Fruit fly (Drosophila melanogaster) whole organism, embryonic: ENCODE measurements around the gene CG9986.
A peak's percentile ranks its signal among the peaks of the same experiment; 100 is the strongest.

ENCODE experiments used
- CG10267 ChIP-seq: fragments of 200-800 bp; sonication (Bioruptor generic); optimal IDR thresholded peaks from 2 replicates; lab custom pipeline; 2018; ENCODE audit warnings: missing biosample characterization, mild to moderate bottlenecking, missing genetic modification characterization, moderate library complexity
- CG17385 ChIP-seq: fragments of 200-800 bp; sonication (Bioruptor generic); optimal IDR thresholded peaks from 3 replicates; lab custom pipeline; 2018; ENCODE audit warnings: missing biosample characterization, mild to moderate bottlenecking, missing genetic modification characterization
- Ptx1 ChIP-seq: fragments of 200-800 bp; sonication (Bioruptor generic); IDR thresholded peaks from 2 replicates; pipeline ENCODE4 v1.3.6; 2022; ENCODE audit warnings: missing biosample characterization, missing genetic modification characterization
- YL-1 ChIP-seq: fragments of 200-800 bp; sonication (Bioruptor generic); optimal IDR thresholded peaks from 3 replicates; lab custom pipeline; 2017; ENCODE audit warnings: missing biosample characterization, mild to moderate bottlenecking, missing genetic modification characterization
- bcd ChIP-seq: fragments of 200-800 bp; sonication (Bioruptor generic); optimal IDR thresholded peaks from 2 replicates; lab custom pipeline; 2017; ENCODE audit warnings: missing biosample characterization, mild to moderate bottlenecking, missing genetic modification characterization
- caup ChIP-seq: fragments of 200-800 bp; sonication (Bioruptor generic); optimal IDR thresholded peaks from 3 replicates; lab custom pipeline; 2017; ENCODE audit warnings: missing biosample characterization, mild to moderate bottlenecking, missing genetic modification characterization, moderate library complexity; ENCODE audit not compliant: severe bottlenecking

DNA sequence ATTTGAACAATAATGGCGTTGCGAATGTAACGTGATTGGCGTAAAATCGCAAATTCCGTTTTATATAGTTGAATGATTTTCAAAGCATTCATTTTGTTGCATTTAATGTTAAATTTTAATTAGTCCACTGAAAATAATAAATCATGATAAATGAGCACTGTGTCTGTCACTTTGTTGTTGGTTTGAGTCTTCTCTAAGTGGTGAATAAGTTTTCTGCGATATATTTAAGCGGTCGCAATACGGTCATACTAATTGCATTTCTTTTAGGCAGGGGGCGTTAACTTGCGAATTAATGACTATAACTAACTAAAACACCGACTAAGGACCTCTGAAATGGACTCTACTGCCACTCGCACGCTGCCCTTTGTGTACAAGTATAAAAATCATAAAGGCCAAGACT lies at the start of gene CG9986:
- TF ChIP-seq YL-1 (peak; percentile 86), caup (GFP tag; lab: Kevin White, UChicago) (no peak), CG10267 (no peak), CG17385 (no peak), Ptx1 (no peak), bcd (GFP tag; lab: Kevin White, UChicago) (no peak)
